Worm (Caenorhabditis elegans) whole organism, young adult: ENCODE measurements around the gene F48F7.3.

Source experiments
- D2030.7 ChIP-seq: fragments of 200-800 bp; sonication (Bioruptor generic); IDR thresholded peaks from 2 replicates; pipeline ENCODE4 v1.3.6; 2022; ENCODE audit warnings: missing genetic modification reagents, missing genetic modification characterization, missing compliant biosample characterization
- F33H1.4 ChIP-seq: fragments of 200-800 bp; sonication (Bioruptor generic); IDR thresholded peaks from 2 replicates; pipeline ENCODE4 v1.3.6; 2022; ENCODE audit warnings: missing genetic modification reagents, missing genetic modification characterization, missing compliant biosample characterization
- K11D2.4 ChIP-seq: fragments of 200-800 bp; sonication (Bioruptor generic); IDR thresholded peaks from 2 replicates; pipeline ENCODE4 v1.3.6; 2022; ENCODE audit warnings: missing genetic modification reagents, missing genetic modification characterization, missing compliant biosample characterization
- ZK185.1 ChIP-seq: sonication (generic microtip); optimal IDR thresholded peaks from 2 replicates; lab custom pipeline; 2016; ENCODE audit warnings: mild to moderate bottlenecking, missing genetic modification characterization, missing compliant biosample characterization; ENCODE audit not compliant: poor library complexity, severe bottlenecking
- bed-1 ChIP-seq: fragments of 200-800 bp; sonication (Bioruptor generic); IDR thresholded peaks from 2 replicates; pipeline ENCODE4 v1.3.6; 2022; ENCODE audit warnings: missing genetic modification reagents, missing genetic modification characterization, missing compliant biosample characterization
- bed-2 ChIP-seq: fragments of 200-800 bp; sonication (Bioruptor generic); IDR thresholded peaks from 2 replicates; pipeline ENCODE4 v1.3.6; 2022; ENCODE audit warnings: missing genetic modification reagents, missing genetic modification characterization, missing compliant biosample characterization
- ccch-3 ChIP-seq: fragments of 200-800 bp; sonication (Bioruptor generic); optimal IDR thresholded peaks from 2 replicates; lab custom pipeline; 2018; ENCODE audit warnings: mild to moderate bottlenecking, missing genetic modification characterization, missing compliant biosample characterization
- cebp-1 ChIP-seq, 2 experiments: fragments of 200-800 bp in 1 of 2; sonication (Bioruptor generic) in 1 of 2; sonication (generic microtip) in 1 of 2; IDR thresholded peaks in 1 of 2; optimal IDR thresholded peaks in 1 of 2; 2 replicates each; pipeline versions ENCODE4 v1.3.6 to Lab custom; 2017 to 2022; ENCODE audit warnings: missing compliant biosample characterization in 2 of 2, missing genetic modification characterization in 2 of 2, mild to moderate bottlenecking in 1 of 2, missing genetic modification reagents in 1 of 2, moderate library complexity in 1 of 2
- ceh-100 ChIP-seq: fragments of 200-800 bp; sonication (Bioruptor generic); IDR thresholded peaks from 2 replicates; pipeline ENCODE4 v1.3.6; 2022; ENCODE audit warnings: missing genetic modification reagents, missing genetic modification characterization, missing compliant biosample characterization
- die-1 ChIP-seq: sonication (generic microtip); optimal IDR thresholded peaks from 2 replicates; lab custom pipeline; 2016; ENCODE audit warnings: missing genotype, mild to moderate bottlenecking, missing genetic modification characterization, missing compliant biosample characterization
- dox-1 ChIP-seq: fragments of 200-800 bp; sonication (Bioruptor generic); IDR thresholded peaks from 2 replicates; pipeline ENCODE4 v1.3.6; 2022; ENCODE audit warnings: missing genetic modification reagents, missing genetic modification characterization, missing compliant biosample characterization
- dpff-1 ChIP-seq: sonication (generic microtip); optimal IDR thresholded peaks from 2 replicates; lab custom pipeline; 2017; ENCODE audit warnings: mild to moderate bottlenecking, missing genetic modification characterization, missing compliant biosample characterization
- egl-18 ChIP-seq: fragments of 200-800 bp; sonication (Bioruptor generic); IDR thresholded peaks from 2 replicates; pipeline ENCODE4 v1.3.6; 2022; ENCODE audit warnings: missing genetic modification reagents, missing genetic modification characterization, missing compliant biosample characterization
- egl-44 ChIP-seq: fragments of 200-800 bp; sonication (Bioruptor generic); IDR thresholded peaks from 2 replicates; pipeline ENCODE4 v1.3.6; 2022; ENCODE audit warnings: missing genetic modification reagents, missing genetic modification characterization, missing compliant biosample characterization
- egrh-3 ChIP-seq: fragments of 200-800 bp; sonication (Bioruptor generic); IDR thresholded peaks from 2 replicates; pipeline ENCODE4 v1.3.6; 2022; ENCODE audit warnings: missing genetic modification reagents, missing genetic modification characterization, missing compliant biosample characterization
- hmg-1.2 ChIP-seq: fragments of 200-800 bp; sonication (Bioruptor generic); IDR thresholded peaks from 2 replicates; pipeline ENCODE4 v1.3.6; 2022; ENCODE audit warnings: missing genetic modification reagents, missing genetic modification characterization, missing compliant biosample characterization
- hmg-20 ChIP-seq: fragments of 200-800 bp; sonication (Bioruptor generic); IDR thresholded peaks from 2 replicates; pipeline ENCODE4 v1.3.6; 2022; ENCODE audit warnings: missing genetic modification reagents, missing genetic modification characterization, missing compliant biosample characterization
- lsy-27 ChIP-seq: sonication (generic microtip); optimal IDR thresholded peaks from 2 replicates; lab custom pipeline; 2017; ENCODE audit warnings: missing genetic modification characterization, mild to moderate bottlenecking, missing compliant biosample characterization, antibody characterized with exemption, missing genotype, borderline replicate concordance; ENCODE audit not compliant: insufficient read depth
- madf-3 ChIP-seq: fragments of 200-800 bp; sonication (Bioruptor generic); IDR thresholded peaks from 2 replicates; pipeline ENCODE4 v1.3.6; 2022; ENCODE audit warnings: missing genetic modification reagents, missing genetic modification characterization, missing compliant biosample characterization
- madf-6 ChIP-seq: fragments of 200-800 bp; sonication (Bioruptor generic); IDR thresholded peaks from 2 replicates; pipeline ENCODE4 v1.3.6; 2022; ENCODE audit warnings: missing genetic modification reagents, missing genetic modification characterization, missing compliant biosample characterization
- madf-8 ChIP-seq: fragments of 200-800 bp; sonication (Bioruptor generic); conservative IDR thresholded peaks from 2 replicates; pipeline ENCODE4 v1.3.6; 2022; ENCODE audit warnings: missing genetic modification reagents, missing genetic modification characterization, missing compliant biosample characterization
- mcd-1 ChIP-seq: fragments of 200-800 bp; sonication (Bioruptor generic); IDR thresholded peaks from 2 replicates; pipeline ENCODE4 v1.3.6; 2022; ENCODE audit warnings: missing genetic modification reagents, missing genetic modification characterization, missing compliant biosample characterization
- mes-4 ChIP-seq: sonication (generic microtip); optimal IDR thresholded peaks from 2 replicates; lab custom pipeline; 2016; ENCODE audit warnings: missing genotype, missing genetic modification characterization, missing compliant biosample characterization
- mxl-1 ChIP-seq: sonication (generic microtip); optimal IDR thresholded peaks from 2 replicates; lab custom pipeline; 2016; ENCODE audit warnings: missing genetic modification characterization, missing compliant biosample characterization
- nhr-120 ChIP-seq: fragments of 200-800 bp; sonication (Bioruptor generic); IDR thresholded peaks from 2 replicates; pipeline ENCODE4 v1.3.6; 2022; ENCODE audit warnings: missing genetic modification characterization, missing compliant biosample characterization
- nhr-27 ChIP-seq: fragments of 200-800 bp; sonication (Bioruptor generic); optimal IDR thresholded peaks from 2 replicates; lab custom pipeline; 2018; ENCODE audit warnings: mild to moderate bottlenecking, missing genetic modification characterization, moderate library complexity, missing compliant biosample characterization
- pbrm-1 ChIP-seq: fragments of 200-800 bp; sonication (Bioruptor generic); IDR thresholded peaks from 2 replicates; pipeline ENCODE4 v1.3.6; 2022; ENCODE audit warnings: missing genetic modification reagents, missing genetic modification characterization, missing compliant biosample characterization
- rec-8 ChIP-seq, 2 experiments: sonication (generic microtip); optimal IDR thresholded peaks; 2 replicates each; lab custom pipeline; 2016; ENCODE audit warnings: mild to moderate bottlenecking in 2 of 2, missing genetic modification characterization in 2 of 2, missing genetic modification reagents in 2 of 2, missing genotype in 2 of 2, missing biosample characterization in 1 of 2, missing compliant biosample characterization in 1 of 2, moderate library complexity in 1 of 2
- rpc-1 ChIP-seq, 2 experiments: fragments of 150-350 bp in 1 of 2; sonication (generic microtip) in 1 of 2; optimal IDR thresholded peaks; 2 replicates each; lab custom pipeline; 2014 to 2018; ENCODE audit warnings: missing biosample characterization in 1 of 2, missing genetic modification characterization in 1 of 2, missing genetic modification reagents in 1 of 2, missing genotype in 1 of 2
- snpc-1.3 ChIP-seq: sonication (generic microtip); optimal IDR thresholded peaks from 2 replicates; lab custom pipeline; 2017; ENCODE audit warnings: missing genetic modification characterization, mild to moderate bottlenecking, missing compliant biosample characterization, antibody characterized with exemption, moderate library complexity, missing genotype, missing genetic modification reagents; ENCODE audit not compliant: insufficient read depth
- snpc-3.4 ChIP-seq: sonication (generic microtip); optimal IDR thresholded peaks from 2 replicates; lab custom pipeline; 2017; ENCODE audit warnings: missing genetic modification characterization, mild to moderate bottlenecking, missing compliant biosample characterization, antibody characterized with exemption, moderate library complexity, missing genotype, missing genetic modification reagents
- snpc-4 ChIP-seq, 5 experiments: fragments of 150-350 bp in 1 of 5; sonication (generic microtip) in 4 of 5; optimal IDR thresholded peaks; 2 replicates each; lab custom pipeline; 2014 to 2018; ENCODE audit warnings: missing genetic modification characterization in 5 of 5, missing biosample characterization in 3 of 5, antibody characterized with exemption in 2 of 5, mild to moderate bottlenecking in 2 of 5, missing compliant biosample characterization in 2 of 5, missing genotype in 2 of 5, moderate library complexity in 2 of 5, missing genetic modification reagents in 1 of 5
- somi-1 ChIP-seq: fragments of 200-800 bp; sonication (Bioruptor generic); optimal IDR thresholded peaks from 2 replicates; lab custom pipeline; 2018; ENCODE audit warnings: mild to moderate bottlenecking, missing genetic modification characterization, missing compliant biosample characterization
- tbx-9 ChIP-seq: sonication (generic microtip); optimal IDR thresholded peaks from 2 replicates; lab custom pipeline; 2016; ENCODE audit warnings: borderline replicate concordance, missing genetic modification characterization, inconsistent platforms, missing compliant biosample characterization
- tlf-1 ChIP-seq: fragments of 200-800 bp; sonication (Bioruptor generic); optimal IDR thresholded peaks from 2 replicates; lab custom pipeline; 2018; ENCODE audit warnings: mild to moderate bottlenecking, missing genetic modification characterization, missing compliant biosample characterization
- unc-130 ChIP-seq: sonication (generic microtip); optimal IDR thresholded peaks from 2 replicates; lab custom pipeline; 2016; ENCODE audit warnings: missing genetic modification reagents, missing genetic modification characterization, missing compliant biosample characterization
- ztf-22 ChIP-seq: fragments of 200-800 bp; sonication (Bioruptor generic); optimal IDR thresholded peaks from 2 replicates; lab custom pipeline; 2018; ENCODE audit warnings: mild to moderate bottlenecking, missing genetic modification characterization, moderate library complexity, missing compliant biosample characterization
- ztf-28 ChIP-seq: fragments of 200-800 bp; sonication (Bioruptor generic); IDR thresholded peaks from 2 replicates; pipeline ENCODE4 v1.3.6; 2022; ENCODE audit warnings: missing genetic modification reagents, missing genetic modification characterization, missing compliant biosample characterization

F48F7.3 gene

DNA sequence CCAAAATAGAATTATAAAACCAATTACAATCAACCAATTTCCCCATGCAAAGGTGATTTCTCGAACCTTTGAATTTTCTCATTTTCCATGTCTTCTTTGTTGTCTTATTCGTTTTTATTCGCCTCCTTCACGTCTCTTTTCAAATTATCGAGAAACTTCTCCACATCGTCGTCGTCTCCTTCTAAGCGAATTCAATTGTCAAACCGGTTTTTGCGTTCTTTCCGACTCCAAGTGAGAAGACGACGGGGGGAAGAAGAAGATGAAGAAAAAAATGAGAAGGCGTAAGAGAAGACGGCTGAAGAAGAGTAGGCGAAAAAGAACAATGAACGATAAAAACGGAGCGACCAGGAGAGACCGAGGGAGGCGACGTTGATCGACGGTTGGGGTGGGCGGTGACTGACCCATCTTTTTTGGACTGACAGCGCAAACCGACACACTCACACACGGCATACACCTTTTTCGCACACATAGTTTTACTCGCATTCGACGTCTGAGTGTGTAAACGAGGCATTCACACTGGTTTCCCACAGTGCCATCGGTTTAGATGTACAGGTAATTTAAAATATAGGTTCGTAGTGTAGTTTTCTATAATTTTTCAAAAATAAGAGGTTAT, 42.8 kb upstream of the F48F7.3 start (continued):
- TF ChIP-seq bed-2 (GFP tag; lab: Robert Waterston, UW): no peak
- no peak for TF ChIP-seq K11D2.4
- TF ChIP-seq madf-8 (GFP tag; lab: Robert Waterston, UW): no peak
- no peak for TF ChIP-seq snpc-1.3 (tag; lab: Kevin White, UChicago)
- no peak for TF ChIP-seq ceh-100 (GFP tag; lab: Robert Waterston, UW)
- TF ChIP-seq die-1 (tag; lab: Kevin White, UChicago): no peak
- TF ChIP-seq tbx-9 (tag; lab: Kevin White, UChicago): no peak
- TF ChIP-seq unc-130 (GFP tag; lab: Kevin White, UChicago): no peak
- TF ChIP-seq hmg-20 (GFP tag; lab: Robert Waterston, UW): no peak
- TF ChIP-seq mes-4: no peak
- TF ChIP-seq lsy-27: no peak
- no peak for TF ChIP-seq egl-18
- no peak for TF ChIP-seq mxl-1 (tag; lab: Kevin White, UChicago)
- no peak for TF ChIP-seq egrh-3 (GFP tag; lab: Robert Waterston, UW)
- peak; percentile 43; the same call in 1 of the 2 replicates for TF ChIP-seq dox-1
- no peak for TF ChIP-seq pbrm-1 (GFP tag; lab: Robert Waterston, UW)
- TF ChIP-seq nhr-120 (GFP tag; lab: Robert Waterston, UW): no peak
- TF ChIP-seq tlf-1 (GFP tag; lab: Kevin White, UChicago): no peak
- peak; percentile 32; the same call in 1 of the 2 replicates for TF ChIP-seq mcd-1
- TF ChIP-seq rpc-1 (optimal IDR thresholded peaks at IDR 0.05; lab: Kevin White, UChicago): no peak
- no peak for TF ChIP-seq rpc-1 (tag; optimal IDR thresholded peaks at IDR 0.05; lab: Kevin White, UChicago)
- TF ChIP-seq rec-8 (tag; optimal IDR thresholded peaks at IDR 0.05; lab: Kevin White, UChicago): no peak
- no peak for TF ChIP-seq snpc-4 (GFP tag; optimal IDR thresholded peaks at IDR 0.05; lab: Kevin White, UChicago)
- no peak for TF ChIP-seq snpc-4 (tag; optimal IDR thresholded peaks at IDR 0.05; lab: Kevin White, UChicago)
- TF ChIP-seq hmg-1.2: no peak
- TF ChIP-seq dpff-1: no peak
- no peak for TF ChIP-seq bed-1 (GFP tag; lab: Robert Waterston, UW)
- TF ChIP-seq egl-44 (GFP tag; lab: Robert Waterston, UW): no peak
- no peak for TF ChIP-seq ztf-28 (GFP tag; lab: Robert Waterston, UW)
- TF ChIP-seq nhr-27 (tag; lab: Kevin White, UChicago): no peak
- no peak for TF ChIP-seq ccch-3 (GFP tag; lab: Kevin White, UChicago)
- TF ChIP-seq somi-1 (GFP tag; lab: Kevin White, UChicago): peak; percentile 75
- no peak for TF ChIP-seq madf-3 (GFP tag; lab: Robert Waterston, UW)
- TF ChIP-seq ZK185.1 (tag; lab: Kevin White, UChicago): no peak
- TF ChIP-seq madf-6: no peak
- TF ChIP-seq ztf-22: no peak
- TF ChIP-seq D2030.7 (GFP tag; lab: Robert Waterston, UW): no peak

DNA sequence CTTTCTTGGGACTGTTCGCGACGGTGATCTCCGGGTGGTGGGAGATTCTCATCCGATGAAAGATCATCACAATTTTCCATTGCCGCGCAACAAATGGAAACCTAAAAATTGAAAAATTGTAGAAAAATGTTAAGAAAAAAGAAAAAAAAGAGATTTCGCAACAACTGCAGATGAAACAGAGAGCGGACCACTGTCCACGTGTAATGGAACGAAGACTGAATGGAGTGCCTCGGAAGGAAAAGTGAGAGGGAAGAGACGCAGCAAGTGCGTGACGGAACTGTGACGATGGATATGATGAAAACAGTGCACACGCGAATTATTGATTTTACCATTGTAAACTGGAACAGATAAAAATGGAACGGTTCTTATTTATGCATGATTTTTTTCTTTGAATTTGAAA, 37.3 kb upstream of the F48F7.3 start, which contains the start of gene meg-2:
Gene meg-2 (minus strand): TSS at position 101 of the 400 bp plus-strand sequence.
- TF ChIP-seq F33H1.4 (GFP tag; lab: Robert Waterston, UW): no peak
- TF ChIP-seq cebp-1 (GFP tag; IDR thresholded peaks at IDR 0.05; lab: Robert Waterston, UW): no peak
- TF ChIP-seq cebp-1 (tag; optimal IDR thresholded peaks at IDR 0.05; lab: Kevin White, UChicago): peak; percentile 77
- no peak for TF ChIP-seq snpc-3.4 (tag; lab: Kevin White, UChicago)
